Worm (Caenorhabditis elegans): Measurements from ENCODE around the gene C05G5.1.

C05G5.1 gene

DNA sequence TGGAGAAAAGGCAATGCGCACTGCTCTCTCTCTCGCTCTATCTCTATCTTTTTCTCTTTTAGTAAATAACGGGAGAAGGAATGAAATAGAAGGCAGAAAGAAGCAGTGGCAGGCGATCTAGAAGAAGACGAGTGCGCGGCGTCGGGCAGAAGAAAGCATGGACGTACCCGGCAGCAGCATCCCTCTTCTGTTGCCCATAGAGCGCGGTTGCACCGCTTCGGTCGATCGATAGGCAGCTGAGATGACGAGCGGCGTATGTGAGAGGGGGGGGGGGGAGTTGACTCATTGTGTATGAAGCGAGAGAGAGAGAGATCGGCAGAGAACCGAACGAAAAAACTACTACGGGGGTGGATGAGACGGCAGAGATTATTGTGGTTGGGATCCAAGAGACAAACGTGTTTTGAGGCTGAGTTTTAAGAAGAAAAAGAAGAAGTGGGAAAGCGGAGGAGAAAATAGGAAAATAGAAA is 31.7 kb downstream of the C05G5.1 start (continued):
- TF ChIP-seq dve-1 (tag; optimal IDR thresholded peaks at IDR 0.05; ENCODE audit: insufficient read depth) (peak; percentile 90), lin-15B (tag; optimal IDR thresholded peaks at IDR 0.05) (no peak), snpc-1.2 (GFP tag; IDR thresholded peaks at IDR 0.05) (0 out of 2 replicates have a peak, but pooled peaks have one; percentile 24), nhr-41 (GFP tag; IDR thresholded peaks at IDR 0.05) (no peak), aly-2 (tag; optimal IDR thresholded peaks at IDR 0.05) (no peak), nhr-102 (tag; optimal IDR thresholded peaks at IDR 0.05) (peak; percentile 75), fos-1 (tag; optimal IDR thresholded peaks at IDR 0.05) (no peak), D1046.2 (GFP tag; IDR thresholded peaks at IDR 0.05) (no peak), duxl-1 (tag; optimal IDR thresholded peaks at IDR 0.05; ENCODE audit: poor library complexity) (no peak), Y105C5A.15 (GFP tag; IDR thresholded peaks at IDR 0.05) (no peak), gei-8 (GFP tag; optimal IDR thresholded peaks at IDR 0.05) (peak; percentile 82), vab-7 (GFP tag; IDR thresholded peaks at IDR 0.05) (peak; percentile 58; the same call in 1 of the 2 replicates), ZK546.5 (tag; optimal IDR thresholded peaks at IDR 0.05) (no peak), mxl-3 (GFP tag; optimal IDR thresholded peaks at IDR 0.05) (peak; percentile 97), dmd-8 (GFP tag; IDR thresholded peaks at IDR 0.05) (no peak), spr-3 (GFP tag; optimal IDR thresholded peaks at IDR 0.05) (peak; percentile 69), daf-8 (GFP tag; IDR thresholded peaks at IDR 0.05) (no peak), unc-62 (GFP tag; optimal IDR thresholded peaks at IDR 0.05 in 1 of 2) (peak in 1 of 2 experiments; percentile 70), unc-62 (tag; optimal IDR thresholded peaks at IDR 0.05) (peak; percentile 3), Y5F2A.4 (GFP tag; optimal IDR thresholded peaks at IDR 0.05) (peak; percentile 56), lsy-2 (tag; optimal IDR thresholded peaks at IDR 0.05) (peak; percentile 73 to 88), dpl-1 (GFP tag; optimal IDR thresholded peaks at IDR 0.05) (peak; percentile 63), F49E8.2 (tag; optimal IDR thresholded peaks at IDR 0.05; ENCODE audit: borderline replicate concordance) (no peak), lim-7 (GFP tag; IDR thresholded peaks at IDR 0.05) (no peak), nhr-111 (GFP tag; optimal IDR thresholded peaks at IDR 0.05) (no peak), ctbp-1 (GFP tag; IDR thresholded peaks at IDR 0.05) (peak; percentile 97), dmd-6 (GFP tag; IDR thresholded peaks at IDR 0.05) (peak; percentile 86), spr-1 (tag; optimal IDR thresholded peaks at IDR 0.05) (peak; percentile 84), mes-2 (tag; optimal IDR thresholded peaks at IDR 0.05; ENCODE audit: poor library complexity, severe bottlenecking) (peak; percentile 76), Y48G9A.11 (GFP tag; IDR thresholded peaks at IDR 0.05) (no peak), unc-39 (tag; optimal IDR thresholded peaks at IDR 0.05) (no peak), mep-1 (tag; optimal IDR thresholded peaks at IDR 0.05) (peak; percentile 98), aha-1 (tag) (peak; percentile 99), daf-12 (tag; optimal IDR thresholded peaks at IDR 0.05) (no peak), lin-1 (GFP tag; IDR thresholded peaks at IDR 0.05) (0 out of 2 replicates have a peak, but pooled peaks have one; percentile 52), mdl-1 (tag; optimal IDR thresholded peaks at IDR 0.05) (peak; percentile 90 to 91), zip-11 (GFP tag; IDR thresholded peaks at IDR 0.05) (no peak), tra-1 (GFP tag; IDR thresholded peaks at IDR 0.05) (peak; percentile 76), nhr-76 (tag; optimal IDR thresholded peaks at IDR 0.05) (no peak), lir-3 (tag; optimal IDR thresholded peaks at IDR 0.05) (peak; percentile 21), F26F4.8 (GFP tag; conservative IDR thresholded peaks at IDR 0.05) (no peak), nhr-11 (tag; optimal IDR thresholded peaks at IDR 0.05) (peak; percentile 92), nhr-25 (tag; optimal IDR thresholded peaks at IDR 0.05; ENCODE audit: borderline replicate concordance, insufficient read depth) (peak; percentile 91), T20F7.1 (GFP tag; optimal IDR thresholded peaks at IDR 0.05) (peak; percentile 81), ces-1 (GFP tag; optimal IDR thresholded peaks at IDR 0.05) (no peak), jun-1 (tag; optimal IDR thresholded peaks at IDR 0.05) (peak; percentile 83), hmg-1.1 (GFP tag; IDR thresholded peaks at IDR 0.05) (peak; percentile 95), dmd-9 (GFP tag; IDR thresholded peaks at IDR 0.05) (0 out of 2 replicates have a peak, but pooled peaks have one; percentile 65), cey-2 (tag; optimal IDR thresholded peaks at IDR 0.05; ENCODE audit: borderline replicate concordance, insufficient read depth) (no peak), madf-9 (GFP tag; conservative IDR thresholded peaks at IDR 0.05) (peak; percentile 77)
